Fruit fly (Drosophila melanogaster) whole organism, embryonic: Measurements from ENCODE around the gene sesB.

Source experiments
- Abd-B ChIP-seq: fragments of 200-800 bp; sonication (Bioruptor generic); optimal IDR thresholded peaks from 2 replicates; lab custom pipeline; 2018; ENCODE audit warnings: missing biosample characterization, mild to moderate bottlenecking, missing genetic modification characterization, moderate library complexity
- BEAF-32 ChIP-seq: fragments of 200-800 bp; sonication (Bioruptor generic); optimal IDR thresholded peaks from 3 replicates; lab custom pipeline; 2017; ENCODE audit warnings: missing biosample characterization, missing genetic modification characterization, mild to moderate bottlenecking, moderate library complexity, missing genetic modification reagents
- CG10267 ChIP-seq: fragments of 200-800 bp; sonication (Bioruptor generic); optimal IDR thresholded peaks from 2 replicates; lab custom pipeline; 2018; ENCODE audit warnings: missing biosample characterization, mild to moderate bottlenecking, missing genetic modification characterization, moderate library complexity
- CG10274 ChIP-seq: fragments of 200-800 bp; sonication (Bioruptor generic); optimal IDR thresholded peaks from 3 replicates; lab custom pipeline; 2017; ENCODE audit warnings: missing biosample characterization, mild to moderate bottlenecking, missing genetic modification characterization
- CG11504 ChIP-seq: fragments of 200-800 bp; sonication (Bioruptor generic); optimal IDR thresholded peaks from 3 replicates; lab custom pipeline; 2019; ENCODE audit warnings: missing biosample characterization, mild to moderate bottlenecking, missing genetic modification characterization, moderate library complexity
- CG11695 ChIP-seq: fragments of 200-800 bp; sonication (Bioruptor generic); IDR thresholded peaks from 3 replicates; pipeline ENCODE4 v1.3.6; 2022; ENCODE audit warnings: missing biosample characterization, missing genetic modification characterization
- CG12942 ChIP-seq: fragments of 200-800 bp; sonication (Bioruptor generic); optimal IDR thresholded peaks from 3 replicates; lab custom pipeline; 2016; ENCODE audit warnings: missing biosample characterization, missing genetic modification characterization
- CG13894 ChIP-seq: fragments of 200-800 bp; sonication (Bioruptor generic); optimal IDR thresholded peaks from 3 replicates; lab custom pipeline; 2018; ENCODE audit warnings: missing biosample characterization, mild to moderate bottlenecking, missing genetic modification characterization, moderate library complexity
- CG15514 ChIP-seq: fragments of 200-800 bp; sonication (Bioruptor generic); optimal IDR thresholded peaks from 3 replicates; lab custom pipeline; 2017; ENCODE audit warnings: missing biosample characterization, missing genetic modification characterization, mild to moderate bottlenecking, moderate library complexity, missing genetic modification reagents
- CG17186 ChIP-seq: fragments of 200-800 bp; sonication (Bioruptor generic); optimal IDR thresholded peaks from 3 replicates; lab custom pipeline; 2017; ENCODE audit warnings: missing biosample characterization, missing genetic modification reagents, missing genetic modification characterization
- CG17361 ChIP-seq: fragments of 200-800 bp; sonication (Bioruptor generic); IDR thresholded peaks from 3 replicates; pipeline ENCODE4 v1.3.6; 2022; ENCODE audit warnings: missing biosample characterization, missing genetic modification characterization
- CG17829 ChIP-seq: fragments of 200-800 bp; optimal IDR thresholded peaks from 2 replicates; lab custom pipeline; 2019; ENCODE audit warnings: missing biosample characterization, mild to moderate bottlenecking, missing genetic modification characterization, moderate library complexity
- CG2116 ChIP-seq: fragments of 200-800 bp; sonication (Bioruptor generic); optimal IDR thresholded peaks from 3 replicates; lab custom pipeline; 2018; ENCODE audit warnings: missing biosample characterization, mild to moderate bottlenecking, missing genetic modification characterization
- CG2129 ChIP-seq: fragments of 200-800 bp; sonication (Bioruptor generic); IDR thresholded peaks from 2 replicates; pipeline ENCODE4 v1.3.6; 2022; ENCODE audit warnings: missing biosample characterization, missing genetic modification characterization; ENCODE audit not compliant: partially characterized antibody
- CG30020 ChIP-seq: fragments of 200-800 bp; optimal IDR thresholded peaks from 2 replicates; lab custom pipeline; 2019; ENCODE audit warnings: missing biosample characterization, mild to moderate bottlenecking, missing genetic modification characterization, moderate library complexity
- CG31388 ChIP-seq: fragments of 200-800 bp; sonication (Bioruptor generic); optimal IDR thresholded peaks from 2 replicates; lab custom pipeline; 2016; ENCODE audit warnings: missing biosample characterization, missing genetic modification characterization
- CG3838 ChIP-seq: fragments of 200-800 bp; sonication (Bioruptor generic); optimal IDR thresholded peaks from 3 replicates; lab custom pipeline; 2016; ENCODE audit warnings: missing biosample characterization, missing genetic modification characterization
- CG4328 ChIP-seq: fragments of 200-800 bp; sonication (Bioruptor generic); optimal IDR thresholded peaks from 3 replicates; lab custom pipeline; 2017; ENCODE audit warnings: missing biosample characterization, missing genetic modification reagents, missing genetic modification characterization
- CG5245 ChIP-seq: fragments of 200-800 bp; sonication (Bioruptor generic); optimal IDR thresholded peaks from 3 replicates; lab custom pipeline; 2016; ENCODE audit warnings: missing biosample characterization, missing genetic modification characterization
- CG6791 ChIP-seq: fragments of 200-800 bp; sonication (Bioruptor generic); IDR thresholded peaks from 3 replicates; pipeline ENCODE4 v1.3.6; 2022; ENCODE audit warnings: missing biosample characterization, missing genetic modification characterization; ENCODE audit not compliant: partially characterized antibody
- CG9797 ChIP-seq: fragments of 200-800 bp; sonication (Bioruptor generic); optimal IDR thresholded peaks from 3 replicates; lab custom pipeline; 2018; ENCODE audit warnings: missing biosample characterization, mild to moderate bottlenecking, missing genetic modification characterization
- CHES-1-like ChIP-seq: fragments of 200-800 bp; sonication (Bioruptor generic); optimal IDR thresholded peaks from 2 replicates; lab custom pipeline; 2016; ENCODE audit warnings: missing biosample characterization, missing genetic modification characterization
- CoRest ChIP-seq: fragments of 200-800 bp; sonication (Bioruptor generic); optimal IDR thresholded peaks from 3 replicates; lab custom pipeline; 2018; ENCODE audit warnings: missing biosample characterization, mild to moderate bottlenecking, missing genetic modification characterization, moderate library complexity
- CrebB ChIP-seq: fragments of 200-800 bp; sonication (Bioruptor generic); optimal IDR thresholded peaks from 3 replicates; lab custom pipeline; 2018; ENCODE audit warnings: missing biosample characterization, mild to moderate bottlenecking, missing genetic modification characterization
- D ChIP-seq, 2 experiments: fragments of 200-800 bp in 1 of 2; fragments of >200 bp in 1 of 2; sonication (Bioruptor generic) in 1 of 2; optimal IDR thresholded peaks; 2 replicates in 1 of 2; 3 replicates in 1 of 2; lab custom pipeline; 2017; ENCODE audit warnings: mild to moderate bottlenecking in 1 of 2, missing biosample characterization in 1 of 2, missing genetic modification characterization in 1 of 2, missing genetic modification reagents in 1 of 2
- Dfd ChIP-seq, 2 experiments: fragments of >200 bp; optimal IDR thresholded peaks; 2 replicates each; lab custom pipeline; 2017; ENCODE audit warnings: missing biosample characterization in 2 of 2, missing genetic modification characterization in 2 of 2
- Dref ChIP-seq: fragments of 200-800 bp; sonication (Bioruptor generic); IDR thresholded peaks from 2 replicates; pipeline ENCODE4 v1.3.6; 2022; ENCODE audit warnings: missing biosample characterization, missing genetic modification characterization
- Hmr ChIP-seq: fragments of 200-800 bp; sonication (Bioruptor generic); optimal IDR thresholded peaks from 3 replicates; lab custom pipeline; 2017; ENCODE audit warnings: mild to moderate bottlenecking, missing biosample characterization, missing genetic modification reagents, missing genetic modification characterization
- Med ChIP-seq: fragments of 200-800 bp; sonication (Bioruptor generic); peaks from one replicate; lab custom pipeline; 2016; ENCODE audit warnings: missing biosample characterization, missing genetic modification characterization, mild to moderate bottlenecking, inconsistent platforms, moderate library complexity
- Mrtf ChIP-seq: fragments of 200-800 bp; sonication (Bioruptor generic); IDR thresholded peaks from 3 replicates; pipeline ENCODE4 v1.3.6; 2022; ENCODE audit warnings: missing biosample characterization, missing genetic modification characterization
- Myb ChIP-seq: fragments of 200-800 bp; sonication (Bioruptor generic); optimal IDR thresholded peaks from 2 replicates; lab custom pipeline; 2016; ENCODE audit warnings: missing biosample characterization, missing genetic modification characterization
- NC2β ChIP-seq: fragments of 200-800 bp; sonication (Bioruptor generic); optimal IDR thresholded peaks from 2 replicates; lab custom pipeline; 2016; ENCODE audit warnings: missing biosample characterization, missing genetic modification characterization
- NFAT ChIP-seq: fragments of 200-800 bp; sonication (Bioruptor generic); IDR thresholded peaks from 2 replicates; pipeline ENCODE4 v1.3.6; 2022; ENCODE audit warnings: missing biosample characterization, missing genetic modification characterization
- Nf-YC ChIP-seq: fragments of 200-800 bp; optimal IDR thresholded peaks from 3 replicates; lab custom pipeline; 2019; ENCODE audit warnings: missing biosample characterization, mild to moderate bottlenecking, missing genetic modification characterization, moderate library complexity
- Pdp1 ChIP-seq, 2 experiments: fragments of 200-800 bp; sonication (Bioruptor generic); optimal IDR thresholded peaks; 3 replicates each; lab custom pipeline; 2016; ENCODE audit warnings: missing biosample characterization in 2 of 2, missing genetic modification characterization in 2 of 2, mild to moderate bottlenecking in 1 of 2, moderate library complexity in 1 of 2
- Sry-δ ChIP-seq: fragments of 200-800 bp; sonication (Bioruptor generic); optimal IDR thresholded peaks from 2 replicates; lab custom pipeline; 2016; ENCODE audit warnings: missing biosample characterization, missing genetic modification characterization
- amos ChIP-seq: fragments of 200-800 bp; sonication (Bioruptor generic); IDR thresholded peaks from 2 replicates; pipeline ENCODE4 v1.3.6; 2022; ENCODE audit warnings: missing biosample characterization, missing genetic modification characterization; ENCODE audit not compliant: partially characterized antibody
- bbx ChIP-seq: fragments of 200-800 bp; sonication (Bioruptor generic); IDR thresholded peaks from 2 replicates; pipeline ENCODE4 v1.3.6; 2022; ENCODE audit warnings: missing biosample characterization, missing genetic modification characterization; ENCODE audit not compliant: partially characterized antibody
- dmrt11E ChIP-seq: fragments of 200-800 bp; sonication (Bioruptor generic); optimal IDR thresholded peaks from 3 replicates; lab custom pipeline; 2018; ENCODE audit warnings: missing biosample characterization, mild to moderate bottlenecking, missing genetic modification characterization, moderate library complexity
- dpn ChIP-seq, 2 experiments: fragments of 200-800 bp; sonication (Bioruptor generic); optimal IDR thresholded peaks; 3 replicates each; lab custom pipeline; 2016; ENCODE audit warnings: missing biosample characterization in 2 of 2, missing genetic modification characterization in 2 of 2
- insv ChIP-seq, 2 experiments: fragments of 200-800 bp; sonication (Bioruptor generic); optimal IDR thresholded peaks; 3 replicates each; lab custom pipeline; 2016 to 2018; ENCODE audit warnings: missing biosample characterization in 2 of 2, missing genetic modification characterization in 2 of 2
- lbe ChIP-seq: fragments of 200-800 bp; sonication (Bioruptor generic); optimal IDR thresholded peaks from 2 replicates; lab custom pipeline; 2016; ENCODE audit warnings: missing biosample characterization, mild to moderate bottlenecking, missing genetic modification characterization
- nmo ChIP-seq: fragments of 200-800 bp; sonication (Bioruptor generic); optimal IDR thresholded peaks from 2 replicates; lab custom pipeline; 2018; ENCODE audit warnings: missing biosample characterization, mild to moderate bottlenecking, missing genetic modification characterization, moderate library complexity
- sd ChIP-seq: fragments of 200-800 bp; sonication (Bioruptor generic); optimal IDR thresholded peaks from 3 replicates; lab custom pipeline; 2018; ENCODE audit warnings: missing biosample characterization, mild to moderate bottlenecking, missing genetic modification characterization, moderate library complexity
- twi ChIP-seq: fragments of 200-800 bp; optimal IDR thresholded peaks from 2 replicates; lab custom pipeline; 2019; ENCODE audit warnings: missing biosample characterization, mild to moderate bottlenecking, missing genetic modification characterization, moderate library complexity
- usp ChIP-seq: fragments of >200 bp; optimal IDR thresholded peaks from 2 replicates; lab custom pipeline; 2017; ENCODE audit warnings: missing biosample characterization, missing genetic modification characterization
- zen ChIP-seq: fragments of 200-800 bp; sonication (Bioruptor generic); optimal IDR thresholded peaks from 3 replicates; lab custom pipeline; 2018; ENCODE audit warnings: missing biosample characterization, mild to moderate bottlenecking, missing genetic modification characterization, moderate library complexity
- zen2 ChIP-seq: fragments of 200-800 bp; sonication (Bioruptor generic); IDR thresholded peaks from 3 replicates; pipeline ENCODE4 v1.3.6; 2022; ENCODE audit warnings: missing biosample characterization, missing genetic modification characterization; ENCODE audit not compliant: partially characterized antibody

sesB gene

dm6 chrX:10764206-10764605, 22.6 kb downstream of the sesB start, which contains the start of gene Tango5 (continued):
- peak; percentile 61 for TF ChIP-seq CG13894 (tag; lab: Kevin White, UChicago)
- TF ChIP-seq CG2116 (GFP tag; lab: Kevin White, UChicago), result peak; percentile 58
- TF ChIP-seq CG10267 (tag; lab: Kevin White, UChicago), result peak; percentile 61
- peak in 1 of 2 experiments; percentile 40 for TF ChIP-seq Pdp1 (GFP tag; optimal IDR thresholded peaks at IDR 0.05; lab: Kevin White, UChicago)
- TF ChIP-seq CG11504 (tag; lab: Kevin White, UChicago), result peak; percentile 30
- TF ChIP-seq Mrtf, result no peak
- peak; percentile 24 for TF ChIP-seq NC2β (GFP tag; lab: Kevin White, UChicago)
- no peak for TF ChIP-seq CG10274 (GFP tag; lab: Kevin White, UChicago)
- peak; percentile 61; the same call in 1 of the 2 replicates for TF ChIP-seq amos (GFP tag; lab: Robert Waterston, UW)
- peak; percentile 15 for TF ChIP-seq CrebB (tag; lab: Kevin White, UChicago)
- TF ChIP-seq CG17186 (GFP tag; lab: Kevin White, UChicago), result peak; percentile 59
- no peak for TF ChIP-seq CG31388 (GFP tag; lab: Kevin White, UChicago)
- no peak for TF ChIP-seq zen2 (GFP tag; lab: Robert Waterston, UW)
- peak; percentile 21 for TF ChIP-seq CHES-1-like (GFP tag; lab: Kevin White, UChicago)
- peak; percentile 38; the same call in 1 of the 3 replicates for TF ChIP-seq CG17361 (GFP tag; lab: Robert Waterston, UW)
- TF ChIP-seq CG3838 (GFP tag; lab: Kevin White, UChicago), result no peak
- TF ChIP-seq CG5245, result no peak
- no peak for TF ChIP-seq lbe
- peak; percentile 63 for TF ChIP-seq Myb
- TF ChIP-seq insv (GFP tag; optimal IDR thresholded peaks at IDR 0.05; lab: Kevin White, UChicago), result peak in 1 of 2 experiments; percentile 16
- no peak for TF ChIP-seq NFAT (GFP tag; lab: Robert Waterston, UW)
- TF ChIP-seq Nf-YC, result peak; percentile 50
- no peak for TF ChIP-seq CG12942
- TF ChIP-seq Dref (GFP tag; lab: Robert Waterston, UW), result peak; percentile 49
- TF ChIP-seq usp, result no peak
- TF ChIP-seq twi (tag; lab: Kevin White, UChicago), result peak; percentile 38
- TF ChIP-seq CG17829 (tag; lab: Kevin White, UChicago), result peak; percentile 48
- TF ChIP-seq dpn (GFP tag; optimal IDR thresholded peaks at IDR 0.05; lab: Kevin White, UChicago), result peak in 1 of 2 experiments; percentile 17
- peak; percentile 34 for TF ChIP-seq sd (tag; lab: Kevin White, UChicago)
- TF ChIP-seq bbx (GFP tag; lab: Robert Waterston, UW), result 0 out of 2 replicates have a peak, but pooled peaks have one; percentile 42
- TF ChIP-seq CG6791 (GFP tag; lab: Robert Waterston, UW), result 0 out of 3 replicates have a peak, but pooled peaks have one; percentile 34
- TF ChIP-seq Sry-δ (GFP tag; lab: Kevin White, UChicago), result peak; percentile 65
- peak; percentile 69 for TF ChIP-seq nmo (GFP tag; lab: Kevin White, UChicago)
- peak; percentile 76 for TF ChIP-seq BEAF-32
- no peak for TF ChIP-seq dmrt11E (tag; lab: Kevin White, UChicago)
- no peak for TF ChIP-seq CG11695
- TF ChIP-seq Med (GFP tag; lab: Kevin White, UChicago), result peak; percentile 48
- TF ChIP-seq CG4328 (GFP tag; lab: Kevin White, UChicago), result no peak
- peak; percentile 99 for TF ChIP-seq CG9797 (GFP tag; lab: Kevin White, UChicago)
- peak; percentile 33 for TF ChIP-seq CG30020
- TF ChIP-seq D (optimal IDR thresholded peaks at IDR 0.05; lab: Kevin White, UChicago), result peak; percentile 22
- no peak for TF ChIP-seq D (GFP tag; optimal IDR thresholded peaks at IDR 0.05; lab: Kevin White, UChicago)
- TF ChIP-seq Dfd (GFP tag; optimal IDR thresholded peaks at IDR 0.05; lab: Kevin White, UChicago), result no peak
- peak; percentile 32 for TF ChIP-seq zen (tag; lab: Kevin White, UChicago)
- TF ChIP-seq CG15514, result peak; percentile 58
- TF ChIP-seq Abd-B (GFP tag; lab: Kevin White, UChicago), result peak; percentile 71
- TF ChIP-seq CoRest, result peak; percentile 45
- TF ChIP-seq CG2129 (GFP tag; lab: Robert Waterston, UW), result 0 out of 2 replicates have a peak, but pooled peaks have one; percentile 25
- peak; percentile 45 for TF ChIP-seq Hmr (GFP tag; lab: Kevin White, UChicago)
